Worm (Caenorhabditis elegans) whole organism, young adult: ENCODE measurements around the gene C27C12.4.
A peak's percentile ranks its signal among the peaks of the same experiment; 100 is the strongest.

Experiments used
- B0336.3 ChIP-seq: fragments of 200-800 bp; sonication (Bioruptor generic); IDR thresholded peaks from 2 replicates; pipeline ENCODE4 v1.3.6; 2022; ENCODE audit warnings: missing genetic modification characterization, missing compliant biosample characterization
- C06A6.2 ChIP-seq: fragments of 200-800 bp; sonication (Bioruptor generic); conservative IDR thresholded peaks from 2 replicates; pipeline ENCODE4 v1.3.6; 2022; ENCODE audit warnings: missing genetic modification characterization, missing compliant biosample characterization
- C17E4.6 ChIP-seq: fragments of 200-800 bp; sonication (Bioruptor generic); IDR thresholded peaks from 2 replicates; pipeline ENCODE4 v1.3.6; 2022; ENCODE audit warnings: missing genetic modification reagents, missing genetic modification characterization, missing compliant biosample characterization
- F10E7.11 ChIP-seq: sonication (generic microtip); optimal IDR thresholded peaks from 2 replicates; lab custom pipeline; 2017; ENCODE audit warnings: mild to moderate bottlenecking, missing genetic modification characterization, moderate library complexity, missing compliant biosample characterization
- F23B12.7 ChIP-seq: sonication (generic microtip); optimal IDR thresholded peaks from 2 replicates; lab custom pipeline; 2017; ENCODE audit warnings: missing genetic modification characterization, mild to moderate bottlenecking, missing compliant biosample characterization, antibody characterized with exemption, moderate library complexity; ENCODE audit not compliant: insufficient read depth
- F37B4.10 ChIP-seq: fragments of 200-800 bp; sonication (Bioruptor generic); IDR thresholded peaks from 2 replicates; pipeline ENCODE4 v1.3.6; 2022; ENCODE audit warnings: missing genetic modification characterization, missing compliant biosample characterization
- F39B2.1 ChIP-seq: fragments of 200-800 bp; sonication (Bioruptor generic); IDR thresholded peaks from 2 replicates; pipeline ENCODE4 v1.3.6; 2022; ENCODE audit warnings: missing genetic modification reagents, missing genetic modification characterization, missing compliant biosample characterization
- F52B5.7 ChIP-seq: sonication (generic microtip); optimal IDR thresholded peaks from 2 replicates; lab custom pipeline; 2016; ENCODE audit warnings: mild to moderate bottlenecking, missing genetic modification characterization, missing compliant biosample characterization
- F57C9.4 ChIP-seq: sonication (generic microtip); optimal IDR thresholded peaks from 2 replicates; lab custom pipeline; 2017; ENCODE audit warnings: mild to moderate bottlenecking, missing genetic modification characterization, missing compliant biosample characterization
- T07F8.4 ChIP-seq: sonication (generic microtip); optimal IDR thresholded peaks from 2 replicates; lab custom pipeline; 2016; ENCODE audit warnings: mild to moderate bottlenecking, missing genetic modification characterization, moderate library complexity, missing compliant biosample characterization
- T26A5.8 ChIP-seq: sonication (generic microtip); optimal IDR thresholded peaks from 2 replicates; lab custom pipeline; 2016; ENCODE audit warnings: missing genetic modification characterization, missing compliant biosample characterization
- Y53F4B.3 ChIP-seq: fragments of 200-800 bp; sonication (Bioruptor generic); IDR thresholded peaks from 2 replicates; pipeline ENCODE4 v1.3.6; 2022; ENCODE audit warnings: missing genetic modification reagents, missing genetic modification characterization, missing compliant biosample characterization
- Y53G8AR.9 ChIP-seq: fragments of 200-800 bp; sonication (Bioruptor generic); conservative IDR thresholded peaks from 2 replicates; pipeline ENCODE4 v1.3.6; 2022; ENCODE audit warnings: missing genetic modification reagents, missing genetic modification characterization, missing compliant biosample characterization
- Y56A3A.18 ChIP-seq: fragments of 200-800 bp; sonication (Bioruptor generic); IDR thresholded peaks from 2 replicates; pipeline ENCODE4 v1.3.6; 2022; ENCODE audit warnings: missing genetic modification reagents, missing genetic modification characterization, missing compliant biosample characterization
- Y79H2A.3 ChIP-seq: fragments of 200-800 bp; sonication (Bioruptor generic); conservative IDR thresholded peaks from 2 replicates; pipeline ENCODE4 v1.3.6; 2022; ENCODE audit warnings: missing genetic modification reagents, missing genetic modification characterization, missing compliant biosample characterization
- aptf-3 ChIP-seq: fragments of 200-800 bp; sonication (Bioruptor generic); IDR thresholded peaks from 2 replicates; pipeline ENCODE4 v1.3.6; 2022; ENCODE audit warnings: missing genetic modification characterization, missing compliant biosample characterization
- athp-1 ChIP-seq: sonication (generic microtip); optimal IDR thresholded peaks from 2 replicates; lab custom pipeline; 2017; ENCODE audit warnings: mild to moderate bottlenecking, missing genetic modification characterization, missing compliant biosample characterization
- attf-5 ChIP-seq: fragments of 200-800 bp; sonication (Bioruptor generic); optimal IDR thresholded peaks from 2 replicates; lab custom pipeline; 2018; ENCODE audit warnings: mild to moderate bottlenecking, missing genetic modification characterization, missing compliant biosample characterization
- attf-6 ChIP-seq: fragments of 200-800 bp; sonication (Bioruptor generic); IDR thresholded peaks from 2 replicates; pipeline ENCODE4 v1.3.6; 2022; ENCODE audit warnings: missing genetic modification reagents, missing genetic modification characterization, missing compliant biosample characterization
- bed-1 ChIP-seq: fragments of 200-800 bp; sonication (Bioruptor generic); IDR thresholded peaks from 2 replicates; pipeline ENCODE4 v1.3.6; 2022; ENCODE audit warnings: missing genetic modification reagents, missing genetic modification characterization, missing compliant biosample characterization
- cebp-1 ChIP-seq, 2 experiments: fragments of 200-800 bp in 1 of 2; sonication (Bioruptor generic) in 1 of 2; sonication (generic microtip) in 1 of 2; IDR thresholded peaks in 1 of 2; optimal IDR thresholded peaks in 1 of 2; 2 replicates each; pipeline versions ENCODE4 v1.3.6 to Lab custom; 2017 to 2022; ENCODE audit warnings: missing compliant biosample characterization in 2 of 2, missing genetic modification characterization in 2 of 2, mild to moderate bottlenecking in 1 of 2, missing genetic modification reagents in 1 of 2, moderate library complexity in 1 of 2
- die-1 ChIP-seq: sonication (generic microtip); optimal IDR thresholded peaks from 2 replicates; lab custom pipeline; 2016; ENCODE audit warnings: missing genotype, mild to moderate bottlenecking, missing genetic modification characterization, missing compliant biosample characterization
- egrh-3 ChIP-seq: fragments of 200-800 bp; sonication (Bioruptor generic); IDR thresholded peaks from 2 replicates; pipeline ENCODE4 v1.3.6; 2022; ENCODE audit warnings: missing genetic modification reagents, missing genetic modification characterization, missing compliant biosample characterization
- ets-4 ChIP-seq: fragments of 200-800 bp; sonication (Bioruptor generic); optimal IDR thresholded peaks from 2 replicates; lab custom pipeline; 2018; ENCODE audit warnings: mild to moderate bottlenecking, missing genetic modification characterization, missing compliant biosample characterization
- hlh-12 ChIP-seq: sonication (generic microtip); optimal IDR thresholded peaks from 2 replicates; lab custom pipeline; 2016; ENCODE audit warnings: missing genetic modification characterization, missing compliant biosample characterization
- lag-1 ChIP-seq: fragments of 200-800 bp; sonication (Bioruptor generic); IDR thresholded peaks from 2 replicates; pipeline ENCODE4 v1.3.6; 2022; ENCODE audit warnings: missing genetic modification reagents, missing genetic modification characterization, missing compliant biosample characterization
- let-526 ChIP-seq: fragments of 200-800 bp; sonication (Bioruptor generic); IDR thresholded peaks from 2 replicates; pipeline ENCODE4 v1.3.6; 2022; ENCODE audit warnings: missing genetic modification reagents, missing genetic modification characterization, missing compliant biosample characterization
- madf-3 ChIP-seq: fragments of 200-800 bp; sonication (Bioruptor generic); IDR thresholded peaks from 2 replicates; pipeline ENCODE4 v1.3.6; 2022; ENCODE audit warnings: missing genetic modification reagents, missing genetic modification characterization, missing compliant biosample characterization
- madf-6 ChIP-seq: fragments of 200-800 bp; sonication (Bioruptor generic); IDR thresholded peaks from 2 replicates; pipeline ENCODE4 v1.3.6; 2022; ENCODE audit warnings: missing genetic modification reagents, missing genetic modification characterization, missing compliant biosample characterization
- nhr-120 ChIP-seq: fragments of 200-800 bp; sonication (Bioruptor generic); IDR thresholded peaks from 2 replicates; pipeline ENCODE4 v1.3.6; 2022; ENCODE audit warnings: missing genetic modification characterization, missing compliant biosample characterization
- repo-1 ChIP-seq: sonication (generic microtip); optimal IDR thresholded peaks from 2 replicates; lab custom pipeline; 2017; ENCODE audit warnings: mild to moderate bottlenecking, missing genetic modification characterization, missing compliant biosample characterization
- rpc-1 ChIP-seq, 2 experiments: fragments of 150-350 bp in 1 of 2; sonication (generic microtip) in 1 of 2; optimal IDR thresholded peaks; 2 replicates each; lab custom pipeline; 2014 to 2018; ENCODE audit warnings: missing biosample characterization in 1 of 2, missing genetic modification characterization in 1 of 2, missing genetic modification reagents in 1 of 2, missing genotype in 1 of 2
- snpc-4 ChIP-seq, 5 experiments: fragments of 150-350 bp in 1 of 5; sonication (generic microtip) in 4 of 5; optimal IDR thresholded peaks; 2 replicates each; lab custom pipeline; 2014 to 2018; ENCODE audit warnings: missing genetic modification characterization in 5 of 5, missing biosample characterization in 3 of 5, antibody characterized with exemption in 2 of 5, mild to moderate bottlenecking in 2 of 5, missing compliant biosample characterization in 2 of 5, missing genotype in 2 of 5, moderate library complexity in 2 of 5, missing genetic modification reagents in 1 of 5
- tbp1 ChIP-seq: fragments of 200-800 bp; sonication (Bioruptor generic); optimal IDR thresholded peaks from 2 replicates; lab custom pipeline; 2018; ENCODE audit warnings: mild to moderate bottlenecking, missing genetic modification characterization, missing compliant biosample characterization
- tbx-9 ChIP-seq: sonication (generic microtip); optimal IDR thresholded peaks from 2 replicates; lab custom pipeline; 2016; ENCODE audit warnings: borderline replicate concordance, missing genetic modification characterization, inconsistent platforms, missing compliant biosample characterization
- unc-62 ChIP-seq: fragments of 150-350 bp; optimal IDR thresholded peaks from 2 replicates; lab custom pipeline; 2014; ENCODE audit warnings: missing biosample characterization, missing genetic modification reagents, missing genetic modification characterization
- xnd-1 ChIP-seq: sonication (generic microtip); optimal IDR thresholded peaks from 2 replicates; lab custom pipeline; 2016; ENCODE audit warnings: missing genotype, missing genetic modification reagents, missing genetic modification characterization, missing compliant biosample characterization
- zfh-2 ChIP-seq: fragments of 200-800 bp; sonication (Bioruptor generic); conservative IDR thresholded peaks from 2 replicates; pipeline ENCODE4 v1.3.6; 2022; ENCODE audit warnings: missing genetic modification reagents, missing genetic modification characterization, missing compliant biosample characterization
- ztf-25 ChIP-seq: fragments of 200-800 bp; sonication (Bioruptor generic); IDR thresholded peaks from 2 replicates; pipeline ENCODE4 v1.3.6; 2022; ENCODE audit warnings: missing genetic modification reagents, missing genetic modification characterization, missing compliant biosample characterization

C27C12.4 gene

ce11 chrX:14804706-14805105 lies 49.2 kb upstream of the C27C12.4 start (continued):
- TF ChIP-seq repo-1 (tag; lab: Kevin White, UChicago) (peak; percentile 83), F57C9.4 (tag; lab: Kevin White, UChicago) (no peak), xnd-1 (tag; lab: Kevin White, UChicago) (no peak), zfh-2 (GFP tag; lab: Robert Waterston, UW) (no peak; the same call in 1 of the 2 replicates), cebp-1 (GFP tag; IDR thresholded peaks at IDR 0.05; lab: Robert Waterston, UW) (0 out of 2 replicates have a peak, but pooled peaks have one; percentile 54), cebp-1 (tag; optimal IDR thresholded peaks at IDR 0.05; lab: Kevin White, UChicago) (no peak), Y53F4B.3 (GFP tag; lab: Robert Waterston, UW) (no peak), nhr-120 (peak; percentile 91), T07F8.4 (tag; lab: Kevin White, UChicago) (peak; percentile 46), Y79H2A.3 (GFP tag; lab: Robert Waterston, UW) (0 out of 2 replicates have a peak, but pooled peaks have one; percentile 42), die-1 (peak; percentile 87), attf-5 (peak; percentile 65), egrh-3 (no peak), C06A6.2 (peak; percentile 59; the same call in 1 of the 2 replicates), tbp1 (GFP tag; lab: Kevin White, UChicago) (peak; percentile 91), ztf-25 (GFP tag; lab: Robert Waterston, UW) (peak; percentile 79; the same call in 1 of the 2 replicates), C17E4.6 (GFP tag; lab: Robert Waterston, UW) (no peak), F52B5.7 (tag; lab: Kevin White, UChicago) (peak; percentile 74), tbx-9 (tag; lab: Kevin White, UChicago) (no peak), bed-1 (GFP tag; lab: Robert Waterston, UW) (0 out of 2 replicates have a peak, but pooled peaks have one; percentile 58), madf-6 (GFP tag; lab: Robert Waterston, UW) (peak; percentile 63; the same call in 1 of the 2 replicates), athp-1 (tag; lab: Kevin White, UChicago) (peak; percentile 8), aptf-3 (GFP tag; lab: Robert Waterston, UW) (0 out of 2 replicates have a peak, but pooled peaks have one; percentile 33), unc-62 (no peak), rpc-1 (optimal IDR thresholded peaks at IDR 0.05; lab: Kevin White, UChicago) (peak; percentile 87), rpc-1 (tag; optimal IDR thresholded peaks at IDR 0.05; lab: Kevin White, UChicago) (peak; percentile 96), ets-4 (peak; percentile 29), madf-3 (GFP tag; lab: Robert Waterston, UW) (peak; percentile 86), B0336.3 (GFP tag; lab: Robert Waterston, UW) (no peak), hlh-12 (tag; lab: Kevin White, UChicago) (peak; percentile 57), F10E7.11 (tag; lab: Kevin White, UChicago) (peak; percentile 37)
- TF ChIP-seq, all 124 proteins: peak for 65

- TF ChIP-seq lag-1 = no peak
- TF ChIP-seq let-526 (GFP tag; lab: Robert Waterston, UW) = no peak
- TF ChIP-seq T26A5.8 (tag; lab: Kevin White, UChicago) = no peak
- TF ChIP-seq snpc-4 (GFP tag; optimal IDR thresholded peaks at IDR 0.05; lab: Kevin White, UChicago) = no peak
- TF ChIP-seq snpc-4 (tag; optimal IDR thresholded peaks at IDR 0.05; lab: Kevin White, UChicago) = peak in 2 of 4 experiments; percentile 57 to 71
- TF ChIP-seq attf-6 (GFP tag; lab: Robert Waterston, UW) = no peak
Observed at ce11 chrX:14805746-14806145, 48.1 kb upstream of the C27C12.4 start.

ce11 chrX:14806936-14807335 lies 47.0 kb upstream of the C27C12.4 start, which contains the start of gene F42D1.4:
F42D1.4 (plus strand) TSS chrX:14807236.
- TF ChIP-seq unc-62 (no peak), F39B2.1 (GFP tag; lab: Robert Waterston, UW) (no peak), Y53G8AR.9 (GFP tag; lab: Robert Waterston, UW) (no peak), F37B4.10 (GFP tag; lab: Robert Waterston, UW) (no peak), Y56A3A.18 (GFP tag; lab: Robert Waterston, UW) (no peak), madf-3 (GFP tag; lab: Robert Waterston, UW) (no peak), F23B12.7 (no peak)
